Fruit fly (Drosophila melanogaster) whole organism, embryonic: ENCODE results near the gene CG45428.
A peak's percentile ranks its signal among the peaks of the same experiment; 100 is the strongest.

Source experiments
- Bgb ChIP-seq: fragments of 200-800 bp; sonication (Bioruptor generic); IDR thresholded peaks from 2 replicates; pipeline ENCODE4 v1.3.6; 2022; ENCODE audit warnings: missing biosample characterization, missing genetic modification characterization; ENCODE audit not compliant: partially characterized antibody
- CG12942 ChIP-seq: fragments of 200-800 bp; sonication (Bioruptor generic); optimal IDR thresholded peaks from 3 replicates; lab custom pipeline; 2016; ENCODE audit warnings: missing biosample characterization, missing genetic modification characterization
- CG14860 ChIP-seq: fragments of 200-800 bp; sonication (Bioruptor generic); IDR thresholded peaks from 3 replicates; pipeline ENCODE4 v1.3.6; 2022; ENCODE audit warnings: missing biosample characterization, missing genetic modification characterization; ENCODE audit not compliant: partially characterized antibody
- CG1529 ChIP-seq: fragments of 200-800 bp; sonication (Bioruptor generic); optimal IDR thresholded peaks from 3 replicates; lab custom pipeline; 2018; ENCODE audit warnings: missing biosample characterization, missing genetic modification characterization
- CG1647 ChIP-seq: fragments of 200-800 bp; sonication (Bioruptor generic); optimal IDR thresholded peaks from 3 replicates; lab custom pipeline; 2016; ENCODE audit warnings: missing biosample characterization, missing genetic modification characterization
- CG16813 ChIP-seq: fragments of 200-800 bp; sonication (Bioruptor generic); IDR thresholded peaks from 3 replicates; pipeline ENCODE4 v1.3.6; 2022; ENCODE audit warnings: missing biosample characterization, missing genetic modification characterization; ENCODE audit not compliant: partially characterized antibody
- CG17328 ChIP-seq: fragments of 200-800 bp; sonication (Bioruptor generic); IDR thresholded peaks from 2 replicates; pipeline ENCODE4 v1.3.6; 2022; ENCODE audit warnings: missing biosample characterization, missing genetic modification characterization
- CG17359 ChIP-seq: fragments of 200-800 bp; sonication (Bioruptor generic); optimal IDR thresholded peaks from 3 replicates; lab custom pipeline; 2018; ENCODE audit warnings: missing biosample characterization, mild to moderate bottlenecking, missing genetic modification characterization, moderate library complexity
- CG17912 ChIP-seq: fragments of 200-800 bp; sonication (Bioruptor generic); optimal IDR thresholded peaks from 2 replicates; lab custom pipeline; 2018; ENCODE audit warnings: missing biosample characterization, mild to moderate bottlenecking, missing genetic modification characterization
- CG2199 ChIP-seq: fragments of 200-800 bp; sonication (Bioruptor generic); IDR thresholded peaks from 3 replicates; pipeline ENCODE4 v1.3.6; 2022; ENCODE audit warnings: missing biosample characterization, missing genetic modification characterization
- CG30403 ChIP-seq: fragments of 200-800 bp; sonication (Bioruptor generic); optimal IDR thresholded peaks from 3 replicates; lab custom pipeline; 2016; ENCODE audit warnings: missing biosample characterization, missing genetic modification characterization
- CG3995 ChIP-seq: fragments of 200-800 bp; sonication (Bioruptor generic); optimal IDR thresholded peaks from 3 replicates; lab custom pipeline; 2016; ENCODE audit warnings: missing biosample characterization, missing genetic modification characterization
- CG5245 ChIP-seq: fragments of 200-800 bp; sonication (Bioruptor generic); optimal IDR thresholded peaks from 3 replicates; lab custom pipeline; 2016; ENCODE audit warnings: missing biosample characterization, missing genetic modification characterization
- CG6272 ChIP-seq: fragments of 200-800 bp; sonication (Bioruptor generic); IDR thresholded peaks from 2 replicates; pipeline ENCODE4 v1.3.6; 2022; ENCODE audit warnings: missing biosample characterization, missing genetic modification characterization
- CG6683 ChIP-seq: fragments of 200-800 bp; sonication (Bioruptor generic); optimal IDR thresholded peaks from 2 replicates; lab custom pipeline; 2017; ENCODE audit warnings: missing biosample characterization, mild to moderate bottlenecking, missing genetic modification characterization, missing genetic modification reagents
- CG6813 ChIP-seq: fragments of 200-800 bp; sonication (Bioruptor generic); optimal IDR thresholded peaks from 2 replicates; lab custom pipeline; 2017; ENCODE audit warnings: missing biosample characterization, missing genetic modification characterization, mild to moderate bottlenecking, moderate library complexity, missing genetic modification reagents
- CG7745 ChIP-seq: fragments of 200-800 bp; sonication (Bioruptor generic); optimal IDR thresholded peaks from 2 replicates; lab custom pipeline; 2018; ENCODE audit warnings: missing biosample characterization, mild to moderate bottlenecking, missing genetic modification characterization, moderate library complexity
- CG8388 ChIP-seq: fragments of 200-800 bp; sonication (Bioruptor generic); optimal IDR thresholded peaks from 2 replicates; lab custom pipeline; 2019; ENCODE audit warnings: missing biosample characterization, mild to moderate bottlenecking, missing genetic modification characterization, moderate library complexity
- CG9932 ChIP-seq: fragments of 200-800 bp; sonication (Bioruptor generic); IDR thresholded peaks from 2 replicates; pipeline ENCODE4 v1.3.6; 2022; ENCODE audit warnings: missing biosample characterization, missing genetic modification characterization
- Camta ChIP-seq: fragments of 200-800 bp; sonication (Bioruptor generic); optimal IDR thresholded peaks from 2 replicates; lab custom pipeline; 2016; ENCODE audit warnings: missing biosample characterization, missing genetic modification characterization
- Deaf1 ChIP-seq: fragments of 200-800 bp; optimal IDR thresholded peaks from 3 replicates; lab custom pipeline; 2019; ENCODE audit warnings: missing biosample characterization, mild to moderate bottlenecking, missing genetic modification characterization, moderate library complexity
- Dfd ChIP-seq, 2 experiments: fragments of >200 bp; optimal IDR thresholded peaks; 2 replicates each; lab custom pipeline; 2017; ENCODE audit warnings: missing biosample characterization in 2 of 2, missing genetic modification characterization in 2 of 2
- GATAe ChIP-seq: fragments of 200-800 bp; sonication (Bioruptor generic); conservative IDR thresholded peaks from 2 replicates; pipeline ENCODE4 v1.3.6; 2022; ENCODE audit warnings: missing biosample characterization, missing genetic modification characterization
- HLH54F ChIP-seq: fragments of 200-800 bp; sonication (Bioruptor generic); optimal IDR thresholded peaks from 3 replicates; lab custom pipeline; 2016; ENCODE audit warnings: missing biosample characterization, missing genetic modification characterization
- HLHmδ ChIP-seq: fragments of 200-800 bp; sonication (Bioruptor generic); optimal IDR thresholded peaks from 2 replicates; lab custom pipeline; 2018; ENCODE audit warnings: missing biosample characterization, mild to moderate bottlenecking, missing genetic modification characterization, moderate library complexity
- Hand ChIP-seq: fragments of 200-800 bp; sonication (Bioruptor generic); optimal IDR thresholded peaks from 2 replicates; lab custom pipeline; 2017; ENCODE audit warnings: mild to moderate bottlenecking, missing biosample characterization, missing genetic modification reagents, missing genetic modification characterization
- Mad ChIP-seq: fragments of 200-800 bp; sonication (Bioruptor generic); optimal IDR thresholded peaks from 2 replicates; lab custom pipeline; 2016; ENCODE audit warnings: missing biosample characterization, missing genetic modification characterization
- Med ChIP-seq: fragments of 200-800 bp; sonication (Bioruptor generic); peaks from one replicate; lab custom pipeline; 2016; ENCODE audit warnings: missing biosample characterization, missing genetic modification characterization, mild to moderate bottlenecking, inconsistent platforms, moderate library complexity
- Mrtf ChIP-seq: fragments of 200-800 bp; sonication (Bioruptor generic); IDR thresholded peaks from 3 replicates; pipeline ENCODE4 v1.3.6; 2022; ENCODE audit warnings: missing biosample characterization, missing genetic modification characterization
- Scr ChIP-seq: fragments of 200-800 bp; sonication (Bioruptor generic); IDR thresholded peaks from 2 replicates; pipeline ENCODE4 v1.3.6; 2022; ENCODE audit warnings: missing biosample characterization, missing genetic modification characterization; ENCODE audit not compliant: partially characterized antibody
- Six4 ChIP-seq: fragments of 200-800 bp; sonication (Bioruptor generic); optimal IDR thresholded peaks from 2 replicates; lab custom pipeline; 2016; ENCODE audit warnings: missing biosample characterization, missing genetic modification characterization
- Tbp ChIP-seq: fragments of >200 bp; optimal IDR thresholded peaks from 2 replicates; lab custom pipeline; 2018; ENCODE audit warnings: missing biosample characterization, missing genetic modification characterization
- Usf ChIP-seq: fragments of 200-800 bp; sonication (Bioruptor generic); optimal IDR thresholded peaks from 2 replicates; lab custom pipeline; 2017; ENCODE audit warnings: missing genotype, missing biosample characterization, missing genetic modification characterization
- abd-A ChIP-seq: fragments of 200-800 bp; sonication (Bioruptor generic); optimal IDR thresholded peaks from 3 replicates; lab custom pipeline; 2019; ENCODE audit warnings: missing biosample characterization, mild to moderate bottlenecking, missing genetic modification characterization, moderate library complexity
- ara ChIP-seq: fragments of 200-800 bp; sonication (Bioruptor generic); IDR thresholded peaks from 2 replicates; pipeline ENCODE4 v1.3.6; 2022; ENCODE audit warnings: missing biosample characterization, missing genetic modification characterization
- ash1 ChIP-seq: fragments of 200-800 bp; sonication (Bioruptor generic); optimal IDR thresholded peaks from 2 replicates; lab custom pipeline; 2018; ENCODE audit warnings: missing biosample characterization, mild to moderate bottlenecking, missing genetic modification characterization
- btn ChIP-seq: fragments of 200-800 bp; sonication (Bioruptor generic); optimal IDR thresholded peaks from 2 replicates; lab custom pipeline; 2016; ENCODE audit warnings: missing biosample characterization, missing genetic modification characterization
- cad ChIP-seq: fragments of >200 bp; optimal IDR thresholded peaks from 2 replicates; lab custom pipeline; 2017; ENCODE audit warnings: missing biosample characterization, missing genetic modification characterization
- ems ChIP-seq: fragments of 200-800 bp; sonication (Bioruptor generic); optimal IDR thresholded peaks from 3 replicates; lab custom pipeline; 2016; ENCODE audit warnings: missing biosample characterization, missing genetic modification characterization
- exex ChIP-seq: fragments of 200-800 bp; sonication (Bioruptor generic); optimal IDR thresholded peaks from 4 replicates; lab custom pipeline; 2018; ENCODE audit warnings: missing biosample characterization, mild to moderate bottlenecking, missing genetic modification characterization, moderate library complexity
- fd102C ChIP-seq: fragments of 200-800 bp; sonication (Bioruptor generic); optimal IDR thresholded peaks from 2 replicates; lab custom pipeline; 2018; ENCODE audit warnings: missing biosample characterization, mild to moderate bottlenecking, missing genetic modification characterization, moderate library complexity
- fu2 ChIP-seq: fragments of 200-800 bp; sonication (Bioruptor generic); optimal IDR thresholded peaks from 2 replicates; lab custom pipeline; 2016; ENCODE audit warnings: missing biosample characterization, missing genetic modification characterization
- gcm ChIP-seq: fragments of 200-800 bp; sonication (Bioruptor generic); optimal IDR thresholded peaks from 2 replicates; lab custom pipeline; 2019; ENCODE audit warnings: missing biosample characterization, mild to moderate bottlenecking, missing genetic modification characterization, moderate library complexity
- grn ChIP-seq: fragments of 200-800 bp; sonication (Bioruptor generic); optimal IDR thresholded peaks from 3 replicates; lab custom pipeline; 2017; ENCODE audit warnings: missing biosample characterization, missing genetic modification characterization
- nmo ChIP-seq: fragments of 200-800 bp; sonication (Bioruptor generic); optimal IDR thresholded peaks from 2 replicates; lab custom pipeline; 2018; ENCODE audit warnings: missing biosample characterization, mild to moderate bottlenecking, missing genetic modification characterization, moderate library complexity
- nom ChIP-seq: fragments of 200-800 bp; sonication (Bioruptor generic); optimal IDR thresholded peaks from 2 replicates; lab custom pipeline; 2017; ENCODE audit warnings: missing biosample characterization, missing genetic modification characterization, mild to moderate bottlenecking, moderate library complexity, missing genetic modification reagents
- pfk ChIP-seq: fragments of 200-800 bp; sonication (Bioruptor generic); optimal IDR thresholded peaks from 2 replicates; lab custom pipeline; 2018; ENCODE audit warnings: missing biosample characterization, mild to moderate bottlenecking, missing genetic modification characterization, moderate library complexity
- so ChIP-seq: fragments of 200-800 bp; sonication (Bioruptor generic); IDR thresholded peaks from 3 replicates; pipeline ENCODE4 v1.3.6; 2022; ENCODE audit warnings: missing biosample characterization, missing genetic modification characterization
- sr ChIP-seq: fragments of 200-800 bp; sonication (Bioruptor generic); IDR thresholded peaks from 3 replicates; pipeline ENCODE4 v1.3.6; 2022; ENCODE audit warnings: missing biosample characterization, missing genetic modification characterization
- tgo ChIP-seq: fragments of 200-800 bp; sonication (Bioruptor generic); IDR thresholded peaks from 3 replicates; pipeline ENCODE4 v1.3.6; 2022; ENCODE audit warnings: missing biosample characterization, missing genetic modification characterization
- tup ChIP-seq: fragments of 200-800 bp; sonication (Bioruptor generic); optimal IDR thresholded peaks from 2 replicates; lab custom pipeline; 2016; ENCODE audit warnings: missing biosample characterization, mild to moderate bottlenecking, missing genetic modification characterization, moderate library complexity

The CG45428 gene

DNA sequence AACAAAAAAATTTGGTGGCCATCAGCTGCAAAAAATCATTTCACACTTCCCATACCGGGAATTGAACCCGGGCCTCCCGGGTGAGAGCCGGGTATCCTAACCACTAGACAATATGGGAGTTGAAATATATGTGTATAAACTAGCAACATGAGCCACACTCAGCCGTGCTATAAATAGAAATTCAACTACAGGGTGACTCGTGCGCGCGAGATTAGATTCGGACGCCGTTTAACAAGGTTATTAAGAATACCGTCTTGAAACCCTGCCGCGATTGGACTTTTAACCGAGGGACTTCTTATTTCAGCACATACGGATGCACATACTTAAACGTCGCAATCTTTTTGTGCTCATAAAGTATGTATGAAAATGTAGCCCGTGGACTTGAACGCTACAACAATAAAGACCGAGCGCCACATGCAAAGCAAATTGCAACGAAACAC lies 10.8 kb upstream of the CG45428 start (continued):
- no peak for TF ChIP-seq CG9932 (GFP tag; lab: Robert Waterston, UW)
- TF ChIP-seq GATAe: no peak
- peak; percentile 1 for TF ChIP-seq gcm (GFP tag; lab: Kevin White, UChicago)
- peak; percentile 22 for TF ChIP-seq exex (tag; lab: Kevin White, UChicago)
- TF ChIP-seq CG6272 (GFP tag; lab: Robert Waterston, UW): no peak
- TF ChIP-seq Camta (GFP tag; lab: Kevin White, UChicago): no peak
- peak; percentile 68 for TF ChIP-seq nom (GFP tag; lab: Kevin White, UChicago)
- no peak for TF ChIP-seq Deaf1 (tag; lab: Kevin White, UChicago)
- TF ChIP-seq CG7745 (tag; lab: Kevin White, UChicago): no peak
- peak; percentile 95 for TF ChIP-seq CG16813 (GFP tag; lab: Robert Waterston, UW)
- TF ChIP-seq CG17328: 0 out of 2 replicates have a peak, but pooled peaks have one; percentile 15
- TF ChIP-seq CG8388 (GFP tag; lab: Kevin White, UChicago): peak; percentile 0
- TF ChIP-seq CG12942 (GFP tag; lab: Kevin White, UChicago): no peak
- no peak for TF ChIP-seq ems (GFP tag; lab: Kevin White, UChicago)
- no peak for TF ChIP-seq Usf (GFP tag; lab: Kevin White, UChicago)
- TF ChIP-seq CG5245 (GFP tag; lab: Kevin White, UChicago): no peak
- no peak for TF ChIP-seq tup
- TF ChIP-seq Med: peak; percentile 59
- TF ChIP-seq so (GFP tag; lab: Robert Waterston, UW): peak; percentile 54; the same call in 2 of the 3 replicates
- TF ChIP-seq Hand (GFP tag; lab: Kevin White, UChicago): no peak
- TF ChIP-seq CG17359: no peak
- no peak for TF ChIP-seq grn (GFP tag; lab: Kevin White, UChicago)
- TF ChIP-seq Bgb (GFP tag; lab: Robert Waterston, UW): peak; percentile 93
- no peak for TF ChIP-seq nmo (GFP tag; lab: Kevin White, UChicago)
- no peak for TF ChIP-seq HLH54F (GFP tag; lab: Kevin White, UChicago)
- peak; percentile 22; the same call in 1 of the 3 replicates for TF ChIP-seq CG2199
- TF ChIP-seq fu2 (GFP tag; lab: Kevin White, UChicago): no peak
- TF ChIP-seq tgo (GFP tag; lab: Robert Waterston, UW): no peak
- TF ChIP-seq pfk (GFP tag; lab: Kevin White, UChicago): no peak
- no peak for TF ChIP-seq CG3995 (GFP tag; lab: Kevin White, UChicago)
- TF ChIP-seq CG1529 (GFP tag; lab: Kevin White, UChicago): no peak
- no peak for TF ChIP-seq Six4 (GFP tag; lab: Kevin White, UChicago)
- TF ChIP-seq CG1647 (GFP tag; lab: Kevin White, UChicago): no peak
- TF ChIP-seq btn: no peak
- TF ChIP-seq HLHmδ (GFP tag; lab: Kevin White, UChicago): no peak
- TF ChIP-seq Mrtf (GFP tag; lab: Robert Waterston, UW): no peak
- peak; percentile 32 for TF ChIP-seq cad (GFP tag; lab: Kevin White, UChicago)
- TF ChIP-seq Dfd (GFP tag; optimal IDR thresholded peaks at IDR 0.05; lab: Kevin White, UChicago): no peak
- TF ChIP-seq CG6813 (GFP tag; lab: Kevin White, UChicago): peak; percentile 42
- TF ChIP-seq Tbp (GFP tag; lab: Kevin White, UChicago): no peak
- peak; percentile 81 for TF ChIP-seq Scr
- no peak for TF ChIP-seq sr (GFP tag; lab: Robert Waterston, UW)
- TF ChIP-seq fd102C (GFP tag; lab: Kevin White, UChicago): no peak
- no peak for TF ChIP-seq CG17912 (GFP tag; lab: Kevin White, UChicago)
- no peak for TF ChIP-seq abd-A
- no peak for TF ChIP-seq CG30403
- TF ChIP-seq CG14860: peak; percentile 95
- no peak for TF ChIP-seq ash1 (GFP tag; lab: Kevin White, UChicago)
- TF ChIP-seq Mad (GFP tag; lab: Kevin White, UChicago): no peak
- TF ChIP-seq CG6683: no peak
- no peak for TF ChIP-seq ara (GFP tag; lab: Robert Waterston, UW)
